Worm (Caenorhabditis elegans) whole organism, young adult: ENCODE results near the gene lnkn-1.

Experiments
- B0336.3 ChIP-seq: fragments of 200-800 bp; sonication (Bioruptor generic); IDR thresholded peaks from 2 replicates; pipeline ENCODE4 v1.3.6; 2022; ENCODE audit warnings: missing genetic modification characterization, missing compliant biosample characterization
- ama-1 ChIP-seq, 3 experiments: fragments of 150-350 bp in 1 of 3; sonication (generic microtip) in 2 of 3; optimal IDR thresholded peaks; 2 replicates each; lab custom pipeline; 2014 to 2018; ENCODE audit warnings: missing biosample characterization in 2 of 3, missing genetic modification characterization in 2 of 3, missing genetic modification reagents in 2 of 3
- atf-7 ChIP-seq: sonication (generic microtip); optimal IDR thresholded peaks from 2 replicates; lab custom pipeline; 2017; ENCODE audit warnings: mild to moderate bottlenecking, missing genetic modification characterization, missing compliant biosample characterization
- ceh-91 ChIP-seq: fragments of 200-800 bp; sonication (Bioruptor generic); IDR thresholded peaks from 2 replicates; pipeline ENCODE4 v1.3.6; 2022; ENCODE audit warnings: missing genetic modification reagents, missing genetic modification characterization, missing compliant biosample characterization
- hrde-1 ChIP-seq: sonication (generic microtip); optimal IDR thresholded peaks from 2 replicates; lab custom pipeline; 2016; ENCODE audit warnings: missing genetic modification characterization, mild to moderate bottlenecking, missing compliant biosample characterization, moderate library complexity, missing genotype, missing genetic modification reagents, borderline replicate concordance
- madf-3 ChIP-seq: fragments of 200-800 bp; sonication (Bioruptor generic); IDR thresholded peaks from 2 replicates; pipeline ENCODE4 v1.3.6; 2022; ENCODE audit warnings: missing genetic modification reagents, missing genetic modification characterization, missing compliant biosample characterization
- nfya-1 ChIP-seq: sonication (generic microtip); optimal IDR thresholded peaks from 2 replicates; lab custom pipeline; 2017; ENCODE audit warnings: antibody characterized with exemption, missing compliant biosample characterization, missing genetic modification characterization, borderline replicate concordance; ENCODE audit not compliant: insufficient read depth
- nfya-2 ChIP-seq: fragments of 200-800 bp; sonication (Bioruptor generic); IDR thresholded peaks from 2 replicates; pipeline ENCODE4 v1.3.6; 2022; ENCODE audit warnings: missing genetic modification reagents, missing genetic modification characterization, missing compliant biosample characterization
- nhr-80 ChIP-seq: sonication (generic microtip); optimal IDR thresholded peaks from 2 replicates; lab custom pipeline; 2016; ENCODE audit warnings: missing genetic modification characterization, missing compliant biosample characterization
- nhr-90 ChIP-seq: sonication (generic microtip); optimal IDR thresholded peaks from 2 replicates; lab custom pipeline; 2016; ENCODE audit warnings: missing genotype, mild to moderate bottlenecking, missing genetic modification characterization, missing compliant biosample characterization
- sdz-38 ChIP-seq: sonication (generic microtip); optimal IDR thresholded peaks from 2 replicates; lab custom pipeline; 2016; ENCODE audit warnings: missing genotype, missing genetic modification characterization, missing compliant biosample characterization

DNA sequence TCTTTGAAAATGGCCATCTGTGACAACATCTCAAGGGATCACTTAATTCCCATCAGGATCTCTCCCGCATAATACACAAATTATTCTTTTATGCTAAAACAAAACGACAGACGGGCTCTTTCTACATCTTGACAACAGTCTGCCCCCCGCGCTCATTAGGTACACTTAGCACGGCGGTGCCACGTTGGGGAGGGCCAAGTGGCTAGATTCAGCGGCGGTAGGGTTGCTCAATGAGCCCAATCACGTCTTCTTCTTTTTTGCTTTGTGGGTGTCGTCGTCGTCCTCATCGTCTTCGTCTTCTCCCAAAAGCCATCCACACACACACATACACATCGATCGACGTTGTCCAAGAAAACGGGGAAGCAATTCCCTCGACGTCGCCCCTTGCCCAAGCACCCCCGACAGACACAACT is 17.0 kb upstream of the lnkn-1 start:
- TF ChIP-seq nhr-80 (tag; lab: Kevin White, UChicago) (no peak), ama-1 (optimal IDR thresholded peaks at IDR 0.05; lab: Kevin White, UChicago) (no peak), ama-1 (GFP tag; optimal IDR thresholded peaks at IDR 0.05; lab: Kevin White, UChicago) (no peak), hrde-1 (no peak), ceh-91 (GFP tag; lab: Robert Waterston, UW) (no peak), madf-3 (GFP tag; lab: Robert Waterston, UW) (no peak), sdz-38 (no peak), atf-7 (tag; lab: Kevin White, UChicago) (no peak), nhr-90 (tag; lab: Kevin White, UChicago) (no peak), nfya-2 (GFP tag; lab: Robert Waterston, UW) (no peak), B0336.3 (GFP tag; lab: Robert Waterston, UW) (no peak), nfya-1 (no peak)
